Worm (Caenorhabditis elegans) whole organism, mixed stage, embryonic: Measurements from ENCODE around the gene ubc-15.
A peak's percentile ranks its signal among the peaks of the same experiment; 100 is the strongest.

Source experiments
- M03D4.4 ChIP-seq: sonication (generic microtip); optimal IDR thresholded peaks from 2 replicates; lab custom pipeline; 2017; ENCODE audit warnings: mild to moderate bottlenecking, missing genetic modification characterization, missing compliant biosample characterization
- ceh-43 ChIP-seq: fragments of 200-800 bp; sonication (Bioruptor generic); optimal IDR thresholded peaks from 2 replicates; lab custom pipeline; 2018; ENCODE audit warnings: mild to moderate bottlenecking, missing genetic modification characterization, moderate library complexity, missing compliant biosample characterization
- elt-3 ChIP-seq: fragments of 150-350 bp; optimal IDR thresholded peaks from 2 replicates; lab custom pipeline; 2014; ENCODE audit warnings: missing biosample characterization, missing genetic modification characterization
- lin-13 ChIP-seq: fragments of 150-350 bp; optimal IDR thresholded peaks from 2 replicates; lab custom pipeline; 2014; ENCODE audit warnings: missing biosample characterization, missing genetic modification characterization
- lin-32 ChIP-seq: fragments of 200-800 bp; sonication (Bioruptor generic); optimal IDR thresholded peaks from 2 replicates; lab custom pipeline; 2018; ENCODE audit warnings: mild to moderate bottlenecking, missing genetic modification characterization, missing compliant biosample characterization
- mab-5 ChIP-seq: fragments of 150-350 bp; optimal IDR thresholded peaks from 2 replicates; lab custom pipeline; 2014; ENCODE audit warnings: missing biosample characterization, missing genetic modification characterization
- nhr-28 ChIP-seq: fragments of 150-350 bp; optimal IDR thresholded peaks from 2 replicates; lab custom pipeline; 2014; ENCODE audit warnings: missing biosample characterization, missing genetic modification characterization
- snpc-4 ChIP-seq: fragments of 150-350 bp; optimal IDR thresholded peaks from 2 replicates; lab custom pipeline; 2014; ENCODE audit warnings: missing biosample characterization, missing genetic modification characterization
- unc-62 ChIP-seq: fragments of 150-350 bp; optimal IDR thresholded peaks from 2 replicates; lab custom pipeline; 2014; ENCODE audit warnings: missing biosample characterization, missing genetic modification reagents, missing genetic modification characterization
- zip-8 ChIP-seq: fragments of 150-350 bp; optimal IDR thresholded peaks from 2 replicates; lab custom pipeline; 2014; ENCODE audit warnings: missing biosample characterization, missing genetic modification characterization

DNA sequence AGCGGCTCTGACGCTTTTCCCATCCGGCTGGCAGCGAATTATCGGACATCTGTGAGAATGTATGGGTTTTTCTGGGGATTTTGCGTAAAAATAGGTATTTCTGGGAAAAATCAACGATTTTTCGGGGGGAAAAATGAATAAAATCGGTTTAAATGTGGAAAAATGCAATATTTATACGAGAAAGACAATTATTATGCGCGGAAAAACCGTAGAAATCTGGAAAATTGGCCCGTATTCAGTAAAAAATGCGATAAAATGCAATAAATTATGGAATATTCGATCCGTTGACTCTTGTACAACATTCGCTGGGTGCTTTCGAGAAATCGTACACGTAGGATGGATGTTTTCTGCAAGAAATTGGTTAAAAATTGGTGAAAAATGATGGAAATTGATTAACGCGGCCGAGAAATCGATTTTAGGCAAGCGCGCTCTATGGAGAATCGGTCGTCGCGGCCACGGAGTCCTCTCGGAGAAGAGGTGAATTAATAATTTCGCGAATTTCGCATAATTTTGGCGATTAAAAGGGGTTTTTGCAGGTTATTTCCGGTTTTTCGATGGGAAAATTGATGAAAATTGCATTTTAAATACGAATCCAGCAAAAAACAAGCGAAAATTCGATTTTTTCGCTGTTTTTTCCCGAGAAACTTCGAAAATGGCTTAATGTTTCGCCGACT, 24.3 kb downstream of the ubc-15 start, which contains the start of gene pinn-1:
- TF ChIP-seq lin-13 (tag; lab: Kevin White, UChicago): peak; percentile 88
- TF ChIP-seq unc-62 (GFP tag; lab: Kevin White, UChicago): no peak
- no peak for TF ChIP-seq snpc-4 (tag; lab: Kevin White, UChicago)
- no peak for TF ChIP-seq M03D4.4 (tag; lab: Kevin White, UChicago)
- no peak for TF ChIP-seq zip-8 (tag; lab: Kevin White, UChicago)
- no peak for TF ChIP-seq nhr-28 (tag; lab: Kevin White, UChicago)
- no peak for TF ChIP-seq ceh-43 (GFP tag; lab: Kevin White, UChicago)
- peak; percentile 27 for TF ChIP-seq elt-3 (tag; lab: Kevin White, UChicago)
- peak; percentile 1 for TF ChIP-seq lin-32
- TF ChIP-seq mab-5 (tag; lab: Kevin White, UChicago): no peak
